Worm (Caenorhabditis elegans): ENCODE results near the gene tasp-1.

The tasp-1 gene

ce11 chrIII:10717479-10717878, 41.6 kb upstream of the tasp-1 start (continued):
- no peak for TF ChIP-seq B0019.2 (GFP tag; conservative IDR thresholded peaks at IDR 0.05)
- TF ChIP-seq nfyb-1 (GFP tag; IDR thresholded peaks at IDR 0.05), result peak; percentile 80
- peak; percentile 60 for TF ChIP-seq chd-7 (tag; optimal IDR thresholded peaks at IDR 0.05)
- TF ChIP-seq atf-7 (tag; optimal IDR thresholded peaks at IDR 0.05), result peak; percentile 96

ce11 chrIII:10718078-10718477, 41.0 kb upstream of the tasp-1 start:
- TF ChIP-seq pbrm-1 (GFP tag; IDR thresholded peaks at IDR 0.05), result no peak
- peak in 1 of 2 experiments; percentile 14 for TF ChIP-seq let-607 (tag; optimal IDR thresholded peaks at IDR 0.05)
- TF ChIP-seq ama-1 (optimal IDR thresholded peaks at IDR 0.05), result no peak
- no peak for TF ChIP-seq ama-1 (GFP tag; optimal IDR thresholded peaks at IDR 0.05)
- TF ChIP-seq madf-6 (GFP tag; IDR thresholded peaks at IDR 0.05), result no peak
- TF ChIP-seq rpc-1 (optimal IDR thresholded peaks at IDR 0.05), result no peak
- no peak for TF ChIP-seq rpc-1 (tag; optimal IDR thresholded peaks at IDR 0.05)
- no peak for TF ChIP-seq F33H1.4 (GFP tag; IDR thresholded peaks at IDR 0.05)
- no peak for TF ChIP-seq cebp-2 (GFP tag; IDR thresholded peaks at IDR 0.05)
- TF ChIP-seq snpc-1.3 (tag; optimal IDR thresholded peaks at IDR 0.05; ENCODE audit: insufficient read depth), result no peak

ce11 chrIII:10719057-10719456, 40.0 kb upstream of the tasp-1 start:
- TF ChIP-seq lin-26 (GFP tag; IDR thresholded peaks at IDR 0.05) (peak; percentile 26; the same call in 1 of the 2 replicates), nfyb-1 (GFP tag; IDR thresholded peaks at IDR 0.05) (peak; percentile 24), snpc-3.4 (tag; optimal IDR thresholded peaks at IDR 0.05) (no peak), ztf-26 (tag; optimal IDR thresholded peaks at IDR 0.05) (peak; percentile 23), attf-6 (GFP tag; IDR thresholded peaks at IDR 0.05) (no peak), let-607 (tag; optimal IDR thresholded peaks at IDR 0.05) (no peak), rcor-1 (GFP tag; IDR thresholded peaks at IDR 0.05) (no peak), cebp-2 (GFP tag; IDR thresholded peaks at IDR 0.05) (0 out of 2 replicates have a peak, but pooled peaks have one; percentile 66), lin-40 (tag; optimal IDR thresholded peaks at IDR 0.05) (peak; percentile 11), ama-1 (optimal IDR thresholded peaks at IDR 0.05) (peak; percentile 52), ama-1 (GFP tag; optimal IDR thresholded peaks at IDR 0.05) (no peak), mcd-1 (GFP tag; IDR thresholded peaks at IDR 0.05) (0 out of 2 replicates have a peak, but pooled peaks have one; percentile 20), F55B11.4 (tag; optimal IDR thresholded peaks at IDR 0.05; ENCODE audit: borderline replicate concordance, insufficient read depth) (no peak), B0336.3 (GFP tag; IDR thresholded peaks at IDR 0.05) (no peak), atf-7 (tag; optimal IDR thresholded peaks at IDR 0.05) (peak; percentile 18), chd-7 (tag; optimal IDR thresholded peaks at IDR 0.05) (peak; percentile 38), mes-4 (tag; optimal IDR thresholded peaks at IDR 0.05) (no peak), bed-1 (GFP tag; IDR thresholded peaks at IDR 0.05) (no peak), hsf-1 (GFP tag; IDR thresholded peaks at IDR 0.05) (no peak), F52B5.7 (tag; optimal IDR thresholded peaks at IDR 0.05) (no peak), ekl-4 (GFP tag; IDR thresholded peaks at IDR 0.05) (0 out of 2 replicates have a peak, but pooled peaks have one; percentile 22), pbrm-1 (GFP tag; IDR thresholded peaks at IDR 0.05) (0 out of 2 replicates have a peak, but pooled peaks have one; percentile 9), cebp-1 (GFP tag; IDR thresholded peaks at IDR 0.05) (no peak), cebp-1 (tag; optimal IDR thresholded peaks at IDR 0.05) (no peak), ceh-27 (GFP tag; optimal IDR thresholded peaks at IDR 0.05) (no peak), F57C9.4 (tag; optimal IDR thresholded peaks at IDR 0.05) (no peak), ceh-100 (GFP tag; IDR thresholded peaks at IDR 0.05) (no peak), nhr-80 (tag; optimal IDR thresholded peaks at IDR 0.05) (peak; percentile 32), zfh-2 (GFP tag; conservative IDR thresholded peaks at IDR 0.05) (0 out of 2 replicates have a peak, but pooled peaks have one; percentile 40)

ce11 chrIII:10720170-10720569, 38.9 kb upstream of the tasp-1 start:
- TF ChIP-seq tlf-1 (GFP tag; optimal IDR thresholded peaks at IDR 0.05), result peak; percentile 57
- TF ChIP-seq sdz-38 (tag; optimal IDR thresholded peaks at IDR 0.05), result no peak
- peak; percentile 81 for TF ChIP-seq attf-5 (GFP tag; optimal IDR thresholded peaks at IDR 0.05)
- no peak for TF ChIP-seq lsy-27 (tag; optimal IDR thresholded peaks at IDR 0.05; ENCODE audit: borderline replicate concordance, insufficient read depth)
- TF ChIP-seq unc-130 (GFP tag; optimal IDR thresholded peaks at IDR 0.05), result no peak
- no peak for TF ChIP-seq ceh-40 (GFP tag; IDR thresholded peaks at IDR 0.05)
- TF ChIP-seq let-607 (tag; optimal IDR thresholded peaks at IDR 0.05), result peak; percentile 19 to 58
- no peak for TF ChIP-seq sptf-2 (GFP tag; optimal IDR thresholded peaks at IDR 0.05)
- TF ChIP-seq rec-8 (tag; optimal IDR thresholded peaks at IDR 0.05), result no peak
- no peak for TF ChIP-seq nfya-1 (tag; optimal IDR thresholded peaks at IDR 0.05; ENCODE audit: borderline replicate concordance, insufficient read depth)
- no peak for TF ChIP-seq ceh-91 (GFP tag; IDR thresholded peaks at IDR 0.05)

All from whole organism, young adult.